Fruit fly (Drosophila melanogaster) whole organism, embryonic: ENCODE data around the gene Pax.
A peak's percentile ranks its signal among the peaks of the same experiment; 100 is the strongest.

ENCODE experiments used
- C15 ChIP-seq: fragments of 200-800 bp; sonication (Bioruptor generic); IDR thresholded peaks from 3 replicates; pipeline ENCODE4 v1.3.6; 2022; ENCODE audit warnings: missing biosample characterization, missing genetic modification characterization
- CG10462 ChIP-seq: fragments of 200-800 bp; sonication (Bioruptor generic); optimal IDR thresholded peaks from 2 replicates; lab custom pipeline; 2016; ENCODE audit warnings: missing biosample characterization, missing genetic modification characterization
- CG12155 ChIP-seq: fragments of 200-800 bp; sonication (Bioruptor generic); optimal IDR thresholded peaks from 3 replicates; lab custom pipeline; 2016; ENCODE audit warnings: missing biosample characterization, missing genetic modification characterization
- CG12236 ChIP-seq: fragments of 200-800 bp; sonication (Bioruptor generic); optimal IDR thresholded peaks from 2 replicates; lab custom pipeline; 2016; ENCODE audit warnings: missing biosample characterization, missing genetic modification characterization
- CG15601 ChIP-seq: fragments of 200-800 bp; sonication (Bioruptor generic); optimal IDR thresholded peaks from 3 replicates; lab custom pipeline; 2019; ENCODE audit warnings: missing biosample characterization, mild to moderate bottlenecking, missing genetic modification characterization, moderate library complexity
- CG15696 ChIP-seq: fragments of 200-800 bp; sonication (Bioruptor generic); optimal IDR thresholded peaks from 2 replicates; lab custom pipeline; 2019; ENCODE audit warnings: missing biosample characterization, mild to moderate bottlenecking, missing genetic modification characterization, moderate library complexity
- CG16779 ChIP-seq: fragments of 200-800 bp; sonication (Bioruptor generic); IDR thresholded peaks from 2 replicates; pipeline ENCODE4 v1.3.6; 2022; ENCODE audit warnings: missing biosample characterization, missing genetic modification characterization
- CG17802 ChIP-seq: fragments of 200-800 bp; sonication (Bioruptor generic); optimal IDR thresholded peaks from 2 replicates; lab custom pipeline; 2018; ENCODE audit warnings: missing biosample characterization, mild to moderate bottlenecking, missing genetic modification characterization, moderate library complexity
- CG1832 ChIP-seq: fragments of 200-800 bp; sonication (Bioruptor generic); optimal IDR thresholded peaks from 2 replicates; lab custom pipeline; 2017; ENCODE audit warnings: missing biosample characterization, mild to moderate bottlenecking, missing genetic modification characterization, inconsistent platforms
- CG18476 ChIP-seq: fragments of 200-800 bp; sonication (Bioruptor generic); optimal IDR thresholded peaks from 2 replicates; lab custom pipeline; 2016; ENCODE audit warnings: missing biosample characterization, mild to moderate bottlenecking, missing genetic modification characterization
- CG2120 ChIP-seq: fragments of 200-800 bp; sonication (Bioruptor generic); optimal IDR thresholded peaks from 3 replicates; lab custom pipeline; 2016; ENCODE audit warnings: missing biosample characterization, missing genetic modification characterization
- CG2889 ChIP-seq: fragments of 200-800 bp; sonication (Bioruptor generic); IDR thresholded peaks from 3 replicates; pipeline ENCODE4 v1.3.6; 2022; ENCODE audit warnings: missing biosample characterization, missing genetic modification characterization
- CG43689 ChIP-seq: fragments of 200-800 bp; sonication (Bioruptor generic); IDR thresholded peaks from 2 replicates; pipeline ENCODE4 v1.3.6; 2022; ENCODE audit warnings: missing biosample characterization, missing genetic modification characterization
- CG4617 ChIP-seq: fragments of 200-800 bp; sonication (Bioruptor generic); optimal IDR thresholded peaks from 3 replicates; lab custom pipeline; 2016; ENCODE audit warnings: missing biosample characterization, missing genetic modification characterization, borderline replicate concordance
- CG4854 ChIP-seq: fragments of 200-800 bp; sonication (Bioruptor generic); optimal IDR thresholded peaks from 2 replicates; lab custom pipeline; 2016; ENCODE audit warnings: missing biosample characterization, missing genetic modification characterization, inconsistent platforms
- CG6175 ChIP-seq: fragments of 200-800 bp; sonication (Bioruptor generic); IDR thresholded peaks from 3 replicates; pipeline ENCODE4 v1.3.6; 2022; ENCODE audit warnings: missing biosample characterization, missing genetic modification characterization
- CG6254 ChIP-seq: fragments of 200-800 bp; sonication (Bioruptor generic); optimal IDR thresholded peaks from 3 replicates; lab custom pipeline; 2017; ENCODE audit warnings: mild to moderate bottlenecking, missing biosample characterization, missing genetic modification reagents, missing genetic modification characterization
- CG6854 ChIP-seq: fragments of 200-800 bp; sonication (Bioruptor generic); optimal IDR thresholded peaks from 3 replicates; lab custom pipeline; 2017; ENCODE audit warnings: missing biosample characterization, mild to moderate bottlenecking, missing genetic modification characterization
- CG7357 ChIP-seq: fragments of 200-800 bp; sonication (Bioruptor generic); IDR thresholded peaks from 3 replicates; pipeline ENCODE4 v1.3.6; 2022; ENCODE audit warnings: missing biosample characterization, missing genetic modification characterization
- CG7556 ChIP-seq: fragments of 200-800 bp; sonication (Bioruptor generic); optimal IDR thresholded peaks from 2 replicates; lab custom pipeline; 2017; ENCODE audit warnings: missing biosample characterization, mild to moderate bottlenecking, missing genetic modification characterization
- CG7745 ChIP-seq: fragments of 200-800 bp; sonication (Bioruptor generic); optimal IDR thresholded peaks from 2 replicates; lab custom pipeline; 2018; ENCODE audit warnings: missing biosample characterization, mild to moderate bottlenecking, missing genetic modification characterization, moderate library complexity
- CG9609 ChIP-seq: fragments of 200-800 bp; sonication (Bioruptor generic); optimal IDR thresholded peaks from 3 replicates; lab custom pipeline; 2016; ENCODE audit warnings: missing biosample characterization, missing genetic modification characterization
- Chrac-16 ChIP-seq: fragments of 200-800 bp; sonication (Bioruptor generic); optimal IDR thresholded peaks from 3 replicates; lab custom pipeline; 2016; ENCODE audit warnings: missing biosample characterization, missing genetic modification characterization
- Dll ChIP-seq: fragments of 200-800 bp; sonication (Bioruptor generic); IDR thresholded peaks from 4 replicates; pipeline ENCODE4 v1.3.6; 2022; ENCODE audit warnings: missing biosample characterization, missing genetic modification characterization; ENCODE audit not compliant: partially characterized antibody
- Gsc ChIP-seq: fragments of 200-800 bp; sonication (Bioruptor generic); IDR thresholded peaks from 2 replicates; pipeline ENCODE4 v1.3.6; 2022; ENCODE audit warnings: missing biosample characterization, missing genetic modification characterization
- HLH3B ChIP-seq: fragments of 200-800 bp; sonication (Bioruptor generic); IDR thresholded peaks from 2 replicates; pipeline ENCODE4 v1.3.6; 2022; ENCODE audit warnings: missing biosample characterization, missing genetic modification characterization
- Lpt ChIP-seq: fragments of >200 bp; optimal IDR thresholded peaks from 2 replicates; lab custom pipeline; 2018; ENCODE audit warnings: missing biosample characterization, missing genetic modification characterization
- MBD-R2 ChIP-seq: fragments of 200-800 bp; sonication (Bioruptor generic); IDR thresholded peaks from 2 replicates; pipeline ENCODE4 v1.3.6; 2022; ENCODE audit warnings: missing biosample characterization, missing genetic modification characterization
- Rfx ChIP-seq: fragments of 200-800 bp; sonication (Bioruptor generic); IDR thresholded peaks from 2 replicates; pipeline ENCODE4 v1.3.6; 2022; ENCODE audit warnings: missing biosample characterization, missing genetic modification characterization
- Rx ChIP-seq: fragments of 200-800 bp; sonication (Bioruptor generic); IDR thresholded peaks from 2 replicates; pipeline ENCODE4 v1.3.6; 2022; ENCODE audit warnings: missing biosample characterization, missing genetic modification characterization
- ab ChIP-seq: fragments of 200-800 bp; sonication (Bioruptor generic); optimal IDR thresholded peaks from 2 replicates; lab custom pipeline; 2016; ENCODE audit warnings: missing biosample characterization, missing genetic modification characterization
- ac ChIP-seq: fragments of 200-800 bp; sonication (Bioruptor generic); optimal IDR thresholded peaks from 3 replicates; lab custom pipeline; 2017; ENCODE audit warnings: missing biosample characterization, mild to moderate bottlenecking, missing genetic modification characterization
- aop ChIP-seq: fragments of 200-800 bp; sonication (Bioruptor generic); IDR thresholded peaks from 2 replicates; pipeline ENCODE4 v1.3.6; 2022; ENCODE audit warnings: missing biosample characterization, missing genetic modification characterization
- ftz-f1 ChIP-seq: fragments of 200-800 bp; sonication (Bioruptor generic); optimal IDR thresholded peaks from 2 replicates; lab custom pipeline; 2016; ENCODE audit warnings: missing biosample characterization, missing genetic modification characterization
- ken ChIP-seq: fragments of 200-800 bp; sonication (Bioruptor generic); IDR thresholded peaks from 3 replicates; pipeline ENCODE4 v1.3.6; 2022; ENCODE audit warnings: missing biosample characterization, missing genetic modification characterization
- nmo ChIP-seq: fragments of 200-800 bp; sonication (Bioruptor generic); optimal IDR thresholded peaks from 2 replicates; lab custom pipeline; 2018; ENCODE audit warnings: missing biosample characterization, mild to moderate bottlenecking, missing genetic modification characterization, moderate library complexity
- odd ChIP-seq: fragments of 200-800 bp; sonication (Bioruptor generic); optimal IDR thresholded peaks from 2 replicates; lab custom pipeline; 2017; ENCODE audit warnings: missing biosample characterization, mild to moderate bottlenecking, missing genetic modification characterization
- pum ChIP-seq: fragments of 200-800 bp; sonication (Bioruptor generic); optimal IDR thresholded peaks from 2 replicates; lab custom pipeline; 2016; ENCODE audit warnings: missing biosample characterization, missing genetic modification characterization
- pzg ChIP-seq: fragments of 200-800 bp; sonication (Bioruptor generic); optimal IDR thresholded peaks from 3 replicates; lab custom pipeline; 2018; ENCODE audit warnings: missing biosample characterization, mild to moderate bottlenecking, missing genetic modification characterization, moderate library complexity
- ro ChIP-seq: fragments of 200-800 bp; sonication (Bioruptor generic); IDR thresholded peaks from 2 replicates; pipeline ENCODE4 v1.3.6; 2022; ENCODE audit warnings: missing biosample characterization, missing genetic modification characterization
- slp2 ChIP-seq: fragments of 200-800 bp; sonication (Bioruptor generic); optimal IDR thresholded peaks from 2 replicates; lab custom pipeline; 2016; ENCODE audit warnings: missing biosample characterization, missing genetic modification characterization
- sna ChIP-seq: fragments of 200-800 bp; sonication (Bioruptor generic); IDR thresholded peaks from 2 replicates; pipeline ENCODE4 v1.3.6; 2022; ENCODE audit warnings: missing biosample characterization, missing genetic modification characterization; ENCODE audit not compliant: partially characterized antibody
- ssp ChIP-seq: fragments of 200-800 bp; sonication (Bioruptor generic); IDR thresholded peaks from 2 replicates; pipeline ENCODE4 v1.3.6; 2022; ENCODE audit warnings: missing biosample characterization, missing genetic modification characterization
- tgo ChIP-seq: fragments of 200-800 bp; sonication (Bioruptor generic); IDR thresholded peaks from 3 replicates; pipeline ENCODE4 v1.3.6; 2022; ENCODE audit warnings: missing biosample characterization, missing genetic modification characterization
- tll ChIP-seq, 2 experiments: fragments of 200-800 bp in 1 of 2; fragments of >200 bp in 1 of 2; sonication (Bioruptor generic) in 1 of 2; optimal IDR thresholded peaks; 2 replicates each; lab custom pipeline; 2017 to 2019; ENCODE audit warnings: missing biosample characterization in 2 of 2, missing genetic modification characterization in 2 of 2, mild to moderate bottlenecking in 1 of 2, moderate library complexity in 1 of 2
- tna ChIP-seq: fragments of 200-800 bp; sonication (Bioruptor generic); IDR thresholded peaks from 2 replicates; pipeline ENCODE4 v1.3.6; 2022; ENCODE audit warnings: missing biosample characterization, missing genetic modification characterization; ENCODE audit not compliant: partially characterized antibody
- twi ChIP-seq: fragments of 200-800 bp; optimal IDR thresholded peaks from 2 replicates; lab custom pipeline; 2019; ENCODE audit warnings: missing biosample characterization, mild to moderate bottlenecking, missing genetic modification characterization, moderate library complexity
- zfh2 ChIP-seq: fragments of 200-800 bp; sonication (Bioruptor generic); optimal IDR thresholded peaks from 2 replicates; lab custom pipeline; 2016; ENCODE audit warnings: missing biosample characterization, missing genetic modification characterization

Gene Pax

DNA sequence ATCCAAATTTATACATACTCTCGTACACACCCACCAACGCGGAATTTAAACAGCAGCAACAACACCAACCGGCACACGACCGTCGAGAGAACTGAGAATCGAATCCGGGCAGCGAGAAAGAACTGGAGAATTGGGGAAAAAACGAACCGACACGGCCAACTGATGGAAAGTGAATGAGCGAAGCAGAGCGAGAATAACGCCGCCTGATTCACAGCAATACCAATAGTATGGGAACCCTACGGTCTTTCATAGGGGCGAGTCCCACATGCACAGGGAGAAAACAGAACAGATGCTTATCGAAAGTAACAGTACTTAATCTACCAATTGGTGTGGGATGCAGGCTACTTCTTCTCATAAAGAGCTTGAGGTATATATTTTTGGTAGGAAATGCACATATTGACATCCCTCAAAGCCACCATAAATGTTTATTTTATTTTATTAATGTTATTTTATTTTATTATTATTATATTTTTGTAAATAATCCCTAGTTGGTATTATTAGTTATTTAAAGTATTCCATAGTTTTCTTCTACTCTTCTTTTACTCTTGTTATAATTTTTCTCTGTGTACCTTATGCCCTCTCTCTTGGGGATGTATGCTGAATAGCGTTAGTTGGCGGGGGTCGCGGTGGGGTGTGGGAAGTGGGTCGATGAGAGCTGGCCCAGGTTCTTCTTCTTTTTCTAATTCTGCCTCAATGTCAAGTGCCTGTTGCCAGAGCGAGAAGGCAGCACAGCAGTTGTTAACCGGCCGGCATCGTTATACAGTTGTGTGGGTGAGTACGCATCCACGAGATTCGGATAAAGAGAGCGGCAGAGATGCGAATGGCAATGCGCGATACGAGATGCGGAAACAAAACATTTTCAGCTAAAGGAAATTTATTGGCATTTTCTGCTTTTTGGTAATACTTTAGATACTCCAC is 27.8 kb downstream of the Pax start, which contains the start of gene CG17544 (continued):
- TF ChIP-seq zfh2 (peak; percentile 58), pum (GFP tag; lab: Kevin White, UChicago) (peak; percentile 4), CG43689 (GFP tag; lab: Robert Waterston, UW) (no peak), ftz-f1 (GFP tag; lab: Kevin White, UChicago) (peak; percentile 95), CG4854 (no peak), Chrac-16 (GFP tag; lab: Kevin White, UChicago) (peak; percentile 59), tna (GFP tag; lab: Robert Waterston, UW) (no peak; the same call in 1 of the 2 replicates), odd (peak; percentile 76), aop (GFP tag; lab: Robert Waterston, UW) (0 out of 2 replicates have a peak, but pooled peaks have one; percentile 24), CG15601 (tag; lab: Kevin White, UChicago) (peak; percentile 81), tgo (GFP tag; lab: Robert Waterston, UW) (peak; percentile 63), CG6175 (GFP tag; lab: Robert Waterston, UW) (peak; percentile 49; the same call in 1 of the 3 replicates), ab (GFP tag; lab: Kevin White, UChicago) (no peak), MBD-R2 (no peak; the same call in 1 of the 2 replicates), Gsc (no peak), sna (GFP tag; lab: Robert Waterston, UW) (no peak), Dll (GFP tag; lab: Robert Waterston, UW) (no peak), CG7556 (GFP tag; lab: Kevin White, UChicago) (peak; percentile 95), ssp (peak; percentile 54), CG2120 (GFP tag; lab: Kevin White, UChicago) (peak; percentile 68), Rx (GFP tag; lab: Robert Waterston, UW) (peak; percentile 52; the same call in 1 of the 2 replicates), CG6854 (GFP tag; lab: Kevin White, UChicago) (peak; percentile 73), CG7357 (GFP tag; lab: Robert Waterston, UW) (0 out of 3 replicates have a peak, but pooled peaks have one; percentile 42), pzg (peak; percentile 9), CG12155 (peak; percentile 54), ac (GFP tag; lab: Kevin White, UChicago) (peak; percentile 9), CG17802 (tag; lab: Kevin White, UChicago) (peak; percentile 4), HLH3B (GFP tag; lab: Robert Waterston, UW) (no peak), slp2 (GFP tag; lab: Kevin White, UChicago) (peak; percentile 42), nmo (peak; percentile 56), CG6254 (GFP tag; lab: Kevin White, UChicago) (peak; percentile 53), CG7745 (tag; lab: Kevin White, UChicago) (no peak), CG15696 (tag; lab: Kevin White, UChicago) (peak; percentile 71), tll (GFP tag; optimal IDR thresholded peaks at IDR 0.05; lab: Kevin White, UChicago) (no peak), Lpt (GFP tag; lab: Kevin White, UChicago) (no peak), CG2889 (GFP tag; lab: Robert Waterston, UW) (peak; percentile 35; the same call in 1 of the 3 replicates), CG12236 (no peak), CG9609 (GFP tag; lab: Kevin White, UChicago) (peak; percentile 31), ken (no peak; the same call in 2 of the 3 replicates), C15 (no peak), CG1832 (GFP tag; lab: Kevin White, UChicago) (peak; percentile 87), Rfx (GFP tag; lab: Robert Waterston, UW) (peak; percentile 60), CG16779 (GFP tag; lab: Robert Waterston, UW) (peak; percentile 57; the same call in 1 of the 2 replicates), CG10462 (GFP tag; lab: Kevin White, UChicago) (peak; percentile 43), CG4617 (GFP tag; lab: Kevin White, UChicago) (peak; percentile 36), twi (tag; lab: Kevin White, UChicago) (peak; percentile 68), CG18476 (GFP tag; lab: Kevin White, UChicago) (no peak), ro (GFP tag; lab: Robert Waterston, UW) (no peak)
